Worm (Caenorhabditis elegans): ENCODE measurements around the gene mtl-1.

The mtl-1 gene

DNA sequence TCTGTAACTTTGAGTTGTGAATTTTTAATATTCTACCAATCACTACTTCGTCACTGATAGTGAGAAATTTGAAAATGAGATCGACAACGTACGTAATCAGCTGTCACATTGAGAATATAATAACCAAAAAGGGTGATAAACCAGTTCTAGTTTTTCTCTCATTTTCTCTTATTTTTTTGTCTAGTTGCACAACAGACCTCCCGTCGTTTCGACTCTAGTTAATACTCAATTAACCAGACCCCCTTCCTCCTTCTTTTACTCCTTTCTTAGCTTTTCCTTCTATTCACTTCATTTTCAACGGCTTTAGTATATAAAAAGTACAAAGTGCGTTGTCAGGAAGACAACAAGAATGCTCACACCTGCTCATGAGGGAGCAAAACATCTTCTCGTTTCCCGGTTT is 35.6 kb upstream of the mtl-1 start, which contains the start of gene ZC487.1 (continued):
- TF ChIP-seq ceh-31 (tag; optimal IDR thresholded peaks at IDR 0.05), result no peak

DNA sequence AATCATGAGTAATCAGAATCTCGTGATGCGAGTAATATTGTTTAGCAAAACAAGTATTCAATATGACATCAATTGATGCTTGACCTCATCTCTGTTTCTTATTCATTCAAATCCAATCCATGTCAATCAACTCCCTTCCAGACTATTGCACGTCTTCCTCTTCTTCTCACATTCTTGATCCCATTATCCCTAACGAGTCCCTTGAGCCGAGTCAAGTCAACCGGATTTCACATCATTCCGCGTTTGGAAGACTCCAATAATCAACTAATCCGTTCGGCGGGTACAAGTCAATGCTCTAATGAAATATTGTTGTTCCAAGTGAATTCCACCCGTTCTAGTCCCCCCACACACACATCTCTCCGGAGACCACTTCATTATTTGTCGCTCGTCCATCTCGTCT is 34.6 kb upstream of the mtl-1 start:
- TF ChIP-seq pqm-1 (tag; optimal IDR thresholded peaks at IDR 0.05), result no peak
- TF ChIP-seq ceh-34 (tag; optimal IDR thresholded peaks at IDR 0.05), result no peak
- no peak for TF ChIP-seq npax-4 (tag; optimal IDR thresholded peaks at IDR 0.05)
- peak; percentile 33 for TF ChIP-seq ceh-31 (tag; optimal IDR thresholded peaks at IDR 0.05)
- peak; percentile 93 for TF ChIP-seq unc-42 (tag; optimal IDR thresholded peaks at IDR 0.05)
- TF ChIP-seq pha-2 (tag; optimal IDR thresholded peaks at IDR 0.05), result no peak
- no peak for TF ChIP-seq ref-2 (tag; optimal IDR thresholded peaks at IDR 0.05)
- no peak for TF ChIP-seq elt-4 (tag; optimal IDR thresholded peaks at IDR 0.05)
- no peak for TF ChIP-seq fkh-10 (GFP tag; optimal IDR thresholded peaks at IDR 0.05)

DNA sequence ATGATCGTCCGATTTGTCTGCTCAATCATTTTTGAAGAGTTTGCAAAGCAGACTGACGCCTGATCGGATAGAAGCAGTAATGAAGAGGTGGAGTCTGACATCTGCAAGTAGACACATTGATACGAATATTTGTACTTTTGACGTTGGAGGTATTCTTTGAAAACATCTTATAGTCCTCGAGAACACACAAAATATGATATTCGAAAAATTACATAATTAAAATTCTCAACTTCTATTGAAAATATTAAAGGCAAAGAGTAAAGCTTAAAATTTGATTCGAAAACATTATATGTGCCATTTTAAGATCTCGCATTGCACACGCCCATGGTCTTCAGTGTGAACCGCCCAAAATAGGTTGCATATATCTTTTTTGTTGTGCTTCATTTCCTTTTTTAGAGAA is 30.7 kb upstream of the mtl-1 start, which contains the start of gene ZC487.2:
Gene ZC487.2, minus strand, starts transcription at position 101 of the 400 bp plus-strand sequence.
- TF ChIP-seq lim-6 (tag; optimal IDR thresholded peaks at IDR 0.05), result no peak
- no peak for TF ChIP-seq ahr-1 (tag; optimal IDR thresholded peaks at IDR 0.05)
- TF ChIP-seq T23F11.4 (GFP tag; optimal IDR thresholded peaks at IDR 0.05), result no peak
- TF ChIP-seq nhr-232 (tag; optimal IDR thresholded peaks at IDR 0.05), result no peak
- no peak for TF ChIP-seq ceh-14 (tag; optimal IDR thresholded peaks at IDR 0.05)
- TF ChIP-seq pax-1 (tag; optimal IDR thresholded peaks at IDR 0.05), result no peak
- no peak for TF ChIP-seq odd-2 (tag; optimal IDR thresholded peaks at IDR 0.05)
- TF ChIP-seq tbx-7 (tag; optimal IDR thresholded peaks at IDR 0.05), result no peak
- TF ChIP-seq eyg-1 (tag; optimal IDR thresholded peaks at IDR 0.05), result no peak

DNA sequence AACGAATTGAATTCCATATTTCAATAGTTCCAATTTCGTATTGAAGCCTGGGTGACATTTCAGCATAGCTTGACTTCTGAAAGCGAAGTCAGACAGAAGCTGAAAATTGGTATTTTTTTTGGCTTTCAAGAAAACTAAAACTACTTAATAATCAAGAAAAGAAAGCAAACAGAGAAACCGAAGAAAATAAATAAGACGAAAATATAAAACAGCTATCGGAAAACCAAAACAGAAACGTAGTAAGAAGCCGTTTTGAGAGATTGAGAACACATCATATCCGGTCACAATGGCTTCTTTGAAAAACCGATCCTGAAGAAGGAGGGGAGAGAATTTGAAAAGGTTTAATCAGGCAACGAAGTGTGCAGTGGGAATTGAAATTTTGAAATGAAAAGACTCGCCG is 26.6 kb upstream of the mtl-1 start, which contains the start of gene srg-30:
Gene srg-30, minus strand, starts transcription at position 101 of the 400 bp plus-strand sequence.
- TF ChIP-seq ceh-2 (tag; optimal IDR thresholded peaks at IDR 0.05) (no peak), lin-11 (tag; optimal IDR thresholded peaks at IDR 0.05) (no peak), odd-2 (tag; optimal IDR thresholded peaks at IDR 0.05) (no peak), ceh-9 (tag; optimal IDR thresholded peaks at IDR 0.05) (no peak), nfya-1 (tag; optimal IDR thresholded peaks at IDR 0.05) (no peak), nhr-11 (tag; optimal IDR thresholded peaks at IDR 0.05) (no peak), ceh-24 (tag; optimal IDR thresholded peaks at IDR 0.05) (no peak), ceh-34 (tag; optimal IDR thresholded peaks at IDR 0.05) (no peak), K09A11.1 (tag; optimal IDR thresholded peaks at IDR 0.05; ENCODE audit: insufficient read depth) (no peak), dmd-4 (tag; optimal IDR thresholded peaks at IDR 0.05; ENCODE audit: borderline replicate concordance) (no peak), ttx-3 (tag; optimal IDR thresholded peaks at IDR 0.05) (no peak), eyg-1 (tag; optimal IDR thresholded peaks at IDR 0.05) (no peak), pqm-1 (tag; optimal IDR thresholded peaks at IDR 0.05) (no peak), hlh-8 (tag; optimal IDR thresholded peaks at IDR 0.05) (no peak), pag-3 (tag; optimal IDR thresholded peaks at IDR 0.05; ENCODE audit: borderline replicate concordance) (no peak), syd-9 (tag; optimal IDR thresholded peaks at IDR 0.05) (no peak), rnt-1 (tag; optimal IDR thresholded peaks at IDR 0.05) (no peak), sox-2 (GFP tag; IDR thresholded peaks at IDR 0.05) (no peak), ref-2 (tag; optimal IDR thresholded peaks at IDR 0.05) (no peak), C38D4.7 (GFP tag; optimal IDR thresholded peaks at IDR 0.05) (no peak)

DNA sequence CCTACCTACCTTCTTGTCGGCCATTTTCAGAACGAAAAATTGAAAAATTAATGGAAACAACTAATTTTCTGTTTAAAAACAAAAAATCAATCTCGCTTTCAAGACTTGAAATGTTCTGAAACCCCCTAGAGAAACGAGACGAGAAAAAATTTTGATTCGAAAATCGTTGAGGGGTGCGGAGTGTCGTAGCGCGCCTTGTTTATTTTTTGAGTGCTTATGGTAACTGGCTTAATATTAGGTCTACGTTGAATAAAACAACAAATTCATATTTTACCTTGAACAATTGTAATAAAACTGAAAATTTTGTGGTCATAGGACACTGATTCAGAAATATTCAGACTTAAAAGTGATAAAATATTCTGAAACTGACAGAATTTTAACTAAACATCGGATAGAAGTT is 18.8 kb upstream of the mtl-1 start, which contains the start of gene sna-1:
Gene sna-1, minus strand, starts transcription at position 218 of the 400 bp plus-strand sequence.
- no peak for TF ChIP-seq dmd-4 (tag; optimal IDR thresholded peaks at IDR 0.05; ENCODE audit: borderline replicate concordance)
- no peak for TF ChIP-seq nhr-11 (tag; optimal IDR thresholded peaks at IDR 0.05)
- no peak for TF ChIP-seq ahr-1 (tag; optimal IDR thresholded peaks at IDR 0.05)
- no peak for TF ChIP-seq C08G9.2 (tag; optimal IDR thresholded peaks at IDR 0.05)
- TF ChIP-seq ceh-2 (tag; optimal IDR thresholded peaks at IDR 0.05), result no peak
- TF ChIP-seq nfya-1 (tag; optimal IDR thresholded peaks at IDR 0.05), result peak; percentile 15
- TF ChIP-seq syd-9 (tag; optimal IDR thresholded peaks at IDR 0.05), result no peak
- no peak for TF ChIP-seq lim-6 (tag; optimal IDR thresholded peaks at IDR 0.05)
- TF ChIP-seq ets-4 (tag; optimal IDR thresholded peaks at IDR 0.05), result no peak
